Fruit fly (Drosophila melanogaster) whole organism, embryonic: ENCODE results near the gene CG10064.
A peak's percentile ranks its signal among the peaks of the same experiment; 100 is the strongest.

Source experiments
- Abd-B ChIP-seq: fragments of 200-800 bp; sonication (Bioruptor generic); optimal IDR thresholded peaks from 2 replicates; lab custom pipeline; 2018; ENCODE audit warnings: missing biosample characterization, mild to moderate bottlenecking, missing genetic modification characterization, moderate library complexity
- Atf-2 ChIP-seq: fragments of 200-800 bp; sonication (Bioruptor generic); optimal IDR thresholded peaks from 2 replicates; lab custom pipeline; 2016; ENCODE audit warnings: missing biosample characterization, missing genetic modification characterization
- Bteb2 ChIP-seq: fragments of 200-800 bp; sonication (Bioruptor generic); optimal IDR thresholded peaks from 2 replicates; lab custom pipeline; 2016; ENCODE audit warnings: missing biosample characterization, missing genetic modification characterization
- CG1024 ChIP-seq: fragments of 200-800 bp; sonication (Bioruptor generic); IDR thresholded peaks from 2 replicates; pipeline ENCODE4 v1.3.6; 2022; ENCODE audit warnings: missing biosample characterization, missing genetic modification characterization
- CG10366 ChIP-seq: fragments of 200-800 bp; sonication (Bioruptor generic); IDR thresholded peaks from 2 replicates; pipeline ENCODE4 v1.3.6; 2022; ENCODE audit warnings: missing biosample characterization, missing genetic modification characterization
- CG10959 ChIP-seq: fragments of 200-800 bp; sonication (Bioruptor generic); IDR thresholded peaks from 2 replicates; pipeline ENCODE4 v1.3.6; 2022; ENCODE audit warnings: missing biosample characterization, missing genetic modification characterization
- CG12236 ChIP-seq: fragments of 200-800 bp; sonication (Bioruptor generic); optimal IDR thresholded peaks from 2 replicates; lab custom pipeline; 2016; ENCODE audit warnings: missing biosample characterization, missing genetic modification characterization
- CG12659 ChIP-seq: fragments of 200-800 bp; sonication (Bioruptor generic); optimal IDR thresholded peaks from 3 replicates; lab custom pipeline; 2017; ENCODE audit warnings: mild to moderate bottlenecking, missing biosample characterization, missing genetic modification reagents, missing genetic modification characterization
- CG17361 ChIP-seq: fragments of 200-800 bp; sonication (Bioruptor generic); IDR thresholded peaks from 3 replicates; pipeline ENCODE4 v1.3.6; 2022; ENCODE audit warnings: missing biosample characterization, missing genetic modification characterization
- CG17802 ChIP-seq: fragments of 200-800 bp; sonication (Bioruptor generic); optimal IDR thresholded peaks from 2 replicates; lab custom pipeline; 2018; ENCODE audit warnings: missing biosample characterization, mild to moderate bottlenecking, missing genetic modification characterization, moderate library complexity
- CG2116 ChIP-seq: fragments of 200-800 bp; sonication (Bioruptor generic); optimal IDR thresholded peaks from 3 replicates; lab custom pipeline; 2018; ENCODE audit warnings: missing biosample characterization, mild to moderate bottlenecking, missing genetic modification characterization
- CG2120 ChIP-seq: fragments of 200-800 bp; sonication (Bioruptor generic); optimal IDR thresholded peaks from 3 replicates; lab custom pipeline; 2016; ENCODE audit warnings: missing biosample characterization, missing genetic modification characterization
- CG2199 ChIP-seq: fragments of 200-800 bp; sonication (Bioruptor generic); IDR thresholded peaks from 3 replicates; pipeline ENCODE4 v1.3.6; 2022; ENCODE audit warnings: missing biosample characterization, missing genetic modification characterization
- CG31441 ChIP-seq: fragments of 200-800 bp; sonication (Bioruptor generic); IDR thresholded peaks from 2 replicates; pipeline ENCODE4 v1.3.6; 2022; ENCODE audit warnings: missing biosample characterization, missing genetic modification characterization
- CG3726 ChIP-seq: fragments of 200-800 bp; sonication (Bioruptor generic); IDR thresholded peaks from 3 replicates; pipeline ENCODE4, ENCODE4 v1.3.6; 2022; ENCODE audit warnings: missing biosample characterization, missing genetic modification characterization
- CG7839 ChIP-seq: fragments of 200-800 bp; sonication (Bioruptor generic); optimal IDR thresholded peaks from 3 replicates; lab custom pipeline; 2018; ENCODE audit warnings: missing biosample characterization, mild to moderate bottlenecking, missing genetic modification characterization, moderate library complexity
- CG8944 ChIP-seq: fragments of 200-800 bp; sonication (Bioruptor generic); optimal IDR thresholded peaks from 3 replicates; lab custom pipeline; 2016; ENCODE audit warnings: missing biosample characterization, missing genetic modification characterization
- Dp ChIP-seq: fragments of 200-800 bp; sonication (Bioruptor generic); optimal IDR thresholded peaks from 2 replicates; lab custom pipeline; 2018; ENCODE audit warnings: missing biosample characterization, mild to moderate bottlenecking, missing genetic modification characterization, moderate library complexity
- Drgx ChIP-seq: fragments of 200-800 bp; sonication (Bioruptor generic); IDR thresholded peaks from 2 replicates; pipeline ENCODE4 v1.3.6; 2022; ENCODE audit warnings: missing biosample characterization, missing genetic modification characterization
- ERR ChIP-seq: fragments of 200-800 bp; sonication (Bioruptor generic); optimal IDR thresholded peaks from 2 replicates; lab custom pipeline; 2016; ENCODE audit warnings: missing biosample characterization, missing genetic modification characterization
- Ets65A ChIP-seq: fragments of 200-800 bp; sonication (Bioruptor generic); peaks from one replicate; lab custom pipeline; 2016; ENCODE audit warnings: missing biosample characterization, missing genetic modification characterization
- HmgZ ChIP-seq: fragments of 200-800 bp; sonication (Bioruptor generic); optimal IDR thresholded peaks from 2 replicates; lab custom pipeline; 2018; ENCODE audit warnings: missing biosample characterization, mild to moderate bottlenecking, missing genetic modification characterization
- Hr51 ChIP-seq, 2 experiments: fragments of 200-800 bp; sonication (Bioruptor generic); optimal IDR thresholded peaks; 2 replicates in 1 of 2; 3 replicates in 1 of 2; lab custom pipeline; 2016 to 2018; ENCODE audit warnings: missing biosample characterization in 2 of 2, missing genetic modification characterization in 2 of 2, mild to moderate bottlenecking in 1 of 2, moderate library complexity in 1 of 2
- Lhr ChIP-seq: fragments of 200-800 bp; sonication (Bioruptor generic); optimal IDR thresholded peaks from 3 replicates; lab custom pipeline; 2017; ENCODE audit warnings: mild to moderate bottlenecking, missing biosample characterization, missing genetic modification reagents, missing genetic modification characterization
- Mad ChIP-seq: fragments of 200-800 bp; sonication (Bioruptor generic); optimal IDR thresholded peaks from 2 replicates; lab custom pipeline; 2016; ENCODE audit warnings: missing biosample characterization, missing genetic modification characterization
- Nf-YB ChIP-seq: fragments of 200-800 bp; sonication (Bioruptor generic); optimal IDR thresholded peaks from 3 replicates; lab custom pipeline; 2019; ENCODE audit warnings: missing biosample characterization, mild to moderate bottlenecking, missing genetic modification characterization, moderate library complexity
- Ravus ChIP-seq: fragments of 200-800 bp; sonication (Bioruptor generic); IDR thresholded peaks from 2 replicates; pipeline ENCODE4 v1.3.6; 2022; ENCODE audit warnings: missing biosample characterization, missing genetic modification characterization
- Scr ChIP-seq: fragments of 200-800 bp; sonication (Bioruptor generic); IDR thresholded peaks from 2 replicates; pipeline ENCODE4 v1.3.6; 2022; ENCODE audit warnings: missing biosample characterization, missing genetic modification characterization; ENCODE audit not compliant: partially characterized antibody
- Sox100B ChIP-seq: fragments of 200-800 bp; sonication (Bioruptor generic); optimal IDR thresholded peaks from 3 replicates; lab custom pipeline; 2018; ENCODE audit warnings: missing biosample characterization, mild to moderate bottlenecking, missing genetic modification characterization
- Tbp ChIP-seq: fragments of >200 bp; optimal IDR thresholded peaks from 2 replicates; lab custom pipeline; 2018; ENCODE audit warnings: missing biosample characterization, missing genetic modification characterization
- amos ChIP-seq: fragments of 200-800 bp; sonication (Bioruptor generic); IDR thresholded peaks from 2 replicates; pipeline ENCODE4 v1.3.6; 2022; ENCODE audit warnings: missing biosample characterization, missing genetic modification characterization; ENCODE audit not compliant: partially characterized antibody
- ara ChIP-seq: fragments of 200-800 bp; sonication (Bioruptor generic); IDR thresholded peaks from 2 replicates; pipeline ENCODE4 v1.3.6; 2022; ENCODE audit warnings: missing biosample characterization, missing genetic modification characterization
- az2 ChIP-seq: fragments of 200-800 bp; sonication (Bioruptor generic); optimal IDR thresholded peaks from 3 replicates; lab custom pipeline; 2016; ENCODE audit warnings: missing biosample characterization, missing genetic modification characterization
- bcd ChIP-seq: fragments of 200-800 bp; sonication (Bioruptor generic); optimal IDR thresholded peaks from 2 replicates; lab custom pipeline; 2017; ENCODE audit warnings: missing biosample characterization, mild to moderate bottlenecking, missing genetic modification characterization
- croc ChIP-seq: fragments of 200-800 bp; sonication (Bioruptor generic); conservative IDR thresholded peaks from 3 replicates; pipeline ENCODE4 v1.3.6; 2022; ENCODE audit warnings: missing biosample characterization, missing genetic modification characterization
- dmrt11E ChIP-seq: fragments of 200-800 bp; sonication (Bioruptor generic); optimal IDR thresholded peaks from 3 replicates; lab custom pipeline; 2018; ENCODE audit warnings: missing biosample characterization, mild to moderate bottlenecking, missing genetic modification characterization, moderate library complexity
- dpn ChIP-seq, 2 experiments: fragments of 200-800 bp; sonication (Bioruptor generic); optimal IDR thresholded peaks; 3 replicates each; lab custom pipeline; 2016; ENCODE audit warnings: missing biosample characterization in 2 of 2, missing genetic modification characterization in 2 of 2
- gt ChIP-seq: fragments of 200-800 bp; sonication (Bioruptor generic); IDR thresholded peaks from 2 replicates; pipeline ENCODE4 v1.3.6; 2022; ENCODE audit warnings: missing biosample characterization, missing genetic modification characterization
- ind ChIP-seq: fragments of 200-800 bp; sonication (Bioruptor generic); optimal IDR thresholded peaks from 3 replicates; lab custom pipeline; 2016; ENCODE audit warnings: missing biosample characterization, missing genetic modification characterization
- inv ChIP-seq: fragments of 200-800 bp; sonication (Bioruptor generic); IDR thresholded peaks from 2 replicates; pipeline ENCODE4 v1.3.6; 2022; ENCODE audit warnings: missing biosample characterization, missing genetic modification characterization; ENCODE audit not compliant: partially characterized antibody
- kah ChIP-seq: fragments of 200-800 bp; sonication (Bioruptor generic); optimal IDR thresholded peaks from 2 replicates; lab custom pipeline; 2018; ENCODE audit warnings: missing biosample characterization, mild to moderate bottlenecking, missing genetic modification characterization
- lmd ChIP-seq: fragments of 200-800 bp; sonication (Bioruptor generic); IDR thresholded peaks from 2 replicates; pipeline ENCODE4 v1.3.6; 2022; ENCODE audit warnings: missing biosample characterization, missing genetic modification characterization
- mld ChIP-seq: fragments of 200-800 bp; sonication (Bioruptor generic); IDR thresholded peaks from 3 replicates; pipeline ENCODE4 v1.3.6; 2022; ENCODE audit warnings: missing biosample characterization, missing genetic modification characterization; ENCODE audit not compliant: partially characterized antibody
- pnt ChIP-seq: fragments of 200-800 bp; sonication (Bioruptor generic); optimal IDR thresholded peaks from 3 replicates; lab custom pipeline; 2016; ENCODE audit warnings: missing biosample characterization, missing genetic modification characterization
- prd ChIP-seq, 3 experiments: fragments of >200 bp in 2 of 3; fragments of 200-800 bp in 1 of 3; sonication (Bioruptor generic) in 1 of 3; optimal IDR thresholded peaks in 2 of 3; IDR thresholded peaks in 1 of 3; 2 replicates in 2 of 3; 3 replicates in 1 of 3; pipeline versions ENCODE4 v1.3.6 to Lab custom; 2017 to 2022; ENCODE audit warnings: missing biosample characterization in 1 of 3, missing genetic modification characterization in 1 of 3
- run ChIP-seq: fragments of 200-800 bp; sonication (Bioruptor generic); optimal IDR thresholded peaks from 3 replicates; lab custom pipeline; 2018; ENCODE audit warnings: missing biosample characterization, mild to moderate bottlenecking, missing genetic modification characterization
- sim ChIP-seq: fragments of 200-800 bp; sonication (Bioruptor generic); IDR thresholded peaks from 2 replicates; pipeline ENCODE4 v1.3.6; 2022; ENCODE audit warnings: missing biosample characterization, missing genetic modification characterization
- ssp ChIP-seq: fragments of 200-800 bp; sonication (Bioruptor generic); IDR thresholded peaks from 2 replicates; pipeline ENCODE4 v1.3.6; 2022; ENCODE audit warnings: missing biosample characterization, missing genetic modification characterization
- stc ChIP-seq: fragments of 200-800 bp; sonication (Bioruptor generic); IDR thresholded peaks from 2 replicates; pipeline ENCODE4 v1.3.6; 2022; ENCODE audit warnings: missing biosample characterization, missing genetic modification characterization
- toy ChIP-seq: fragments of 200-800 bp; sonication (Bioruptor generic); IDR thresholded peaks from 2 replicates; pipeline ENCODE4 v1.3.6; 2022; ENCODE audit warnings: missing biosample characterization, missing genetic modification characterization
- unpg ChIP-seq: fragments of 200-800 bp; sonication (Bioruptor generic); optimal IDR thresholded peaks from 3 replicates; lab custom pipeline; 2018; ENCODE audit warnings: missing biosample characterization, mild to moderate bottlenecking, missing genetic modification characterization, moderate library complexity

The CG10064 gene

DNA sequence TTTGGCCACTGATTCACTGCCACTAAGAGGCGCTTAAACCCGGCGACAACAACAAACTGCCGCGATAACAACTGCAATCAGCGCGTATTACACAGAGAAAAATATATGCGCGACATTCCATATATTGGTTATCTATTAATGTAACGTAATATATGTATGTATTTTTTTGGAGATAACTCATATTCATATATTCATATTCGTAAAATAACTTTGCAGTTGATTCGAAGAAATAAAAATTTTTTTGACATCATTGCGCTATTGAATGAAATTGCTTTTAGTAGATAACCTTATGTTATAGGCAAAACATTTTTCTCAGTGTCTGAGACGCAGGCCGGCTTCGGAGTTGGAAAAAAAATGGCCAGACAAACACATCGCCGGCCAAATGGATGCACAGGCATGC, 29.2 kb upstream of the CG10064 start (continued):
- TF ChIP-seq bcd (GFP tag; lab: Kevin White, UChicago) (peak; percentile 16), CG31441 (GFP tag; lab: Robert Waterston, UW) (peak; percentile 34; the same call in 1 of the 2 replicates), ind (peak; percentile 14), Drgx (GFP tag; lab: Robert Waterston, UW) (peak; percentile 65), Atf-2 (GFP tag; lab: Kevin White, UChicago) (no peak), amos (GFP tag; lab: Robert Waterston, UW) (no peak), Dp (GFP tag; lab: Kevin White, UChicago) (no peak), az2 (GFP tag; lab: Kevin White, UChicago) (no peak), ara (GFP tag; lab: Robert Waterston, UW) (no peak), Abd-B (GFP tag; lab: Kevin White, UChicago) (no peak), sim (GFP tag; lab: Robert Waterston, UW) (no peak), CG10366 (GFP tag; lab: Robert Waterston, UW) (no peak), CG17361 (GFP tag; lab: Robert Waterston, UW) (peak; percentile 34; the same call in 1 of the 3 replicates), dpn (GFP tag; optimal IDR thresholded peaks at IDR 0.05; lab: Kevin White, UChicago) (no peak), CG1024 (GFP tag; lab: Robert Waterston, UW) (no peak), inv (GFP tag; lab: Robert Waterston, UW) (no peak), CG12236 (GFP tag; lab: Kevin White, UChicago) (no peak), CG17802 (tag; lab: Kevin White, UChicago) (no peak), croc (no peak), gt (GFP tag; lab: Robert Waterston, UW) (no peak), ssp (no peak), unpg (GFP tag; lab: Kevin White, UChicago) (peak; percentile 23), CG3726 (no peak), Lhr (no peak), lmd (GFP tag; lab: Robert Waterston, UW) (peak; percentile 8; the same call in 1 of the 2 replicates), pnt (GFP tag; lab: Kevin White, UChicago) (no peak), CG7839 (peak; percentile 25), Mad (no peak), Nf-YB (GFP tag; lab: Kevin White, UChicago) (no peak), CG2116 (GFP tag; lab: Kevin White, UChicago) (no peak), Tbp (GFP tag; lab: Kevin White, UChicago) (no peak), Bteb2 (no peak), CG10959 (no peak), stc (GFP tag; lab: Robert Waterston, UW) (no peak), CG2120 (GFP tag; lab: Kevin White, UChicago) (no peak), mld (no peak), CG8944 (GFP tag; lab: Kevin White, UChicago) (no peak), HmgZ (tag; lab: Kevin White, UChicago) (no peak), Hr51 (GFP tag; optimal IDR thresholded peaks at IDR 0.05; lab: Kevin White, UChicago) (peak in 1 of 2 experiments; percentile 51), Sox100B (GFP tag; lab: Kevin White, UChicago) (no peak), Ravus (GFP tag; lab: Robert Waterston, UW) (no peak), CG12659 (GFP tag; lab: Kevin White, UChicago) (peak; percentile 16), Ets65A (no peak), CG2199 (GFP tag; lab: Robert Waterston, UW) (no peak), ERR (GFP tag; lab: Kevin White, UChicago) (no peak), Scr (GFP tag; lab: Robert Waterston, UW) (no peak), prd (optimal IDR thresholded peaks at IDR 0.05; lab: Kevin White, UChicago) (no peak), prd (GFP tag; IDR thresholded peaks at IDR 0.05; lab: Robert Waterston, UW) (0 out of 3 replicates have a peak, but pooled peaks have one; percentile 33), run (no peak), toy (no peak), dmrt11E (tag; lab: Kevin White, UChicago) (no peak), kah (no peak)
